Fruit fly (Drosophila melanogaster) whole organism, embryonic: ENCODE measurements around the gene CG5435.

Source experiments
- ATbp ChIP-seq: fragments of 200-800 bp; sonication (Bioruptor generic); optimal IDR thresholded peaks from 2 replicates; lab custom pipeline; 2017; ENCODE audit warnings: missing biosample characterization, mild to moderate bottlenecking, missing genetic modification characterization, missing genetic modification reagents
- Atf6 ChIP-seq: fragments of 200-800 bp; sonication (Bioruptor generic); IDR thresholded peaks from 2 replicates; pipeline ENCODE4 v1.3.6; 2022; ENCODE audit warnings: missing biosample characterization, missing genetic modification characterization
- B-H1 ChIP-seq: fragments of 200-800 bp; sonication (Bioruptor generic); IDR thresholded peaks from 3 replicates; pipeline ENCODE4 v1.3.6; 2022; ENCODE audit warnings: missing biosample characterization, missing genetic modification characterization
- CG10147 ChIP-seq: fragments of 200-800 bp; sonication (Bioruptor generic); optimal IDR thresholded peaks from 2 replicates; lab custom pipeline; 2019; ENCODE audit warnings: missing biosample characterization, mild to moderate bottlenecking, missing genetic modification characterization, moderate library complexity
- CG10267 ChIP-seq: fragments of 200-800 bp; sonication (Bioruptor generic); optimal IDR thresholded peaks from 2 replicates; lab custom pipeline; 2018; ENCODE audit warnings: missing biosample characterization, mild to moderate bottlenecking, missing genetic modification characterization, moderate library complexity
- CG10543 ChIP-seq: fragments of 200-800 bp; sonication (Bioruptor generic); optimal IDR thresholded peaks from 3 replicates; lab custom pipeline; 2017; ENCODE audit warnings: missing biosample characterization, mild to moderate bottlenecking, missing genetic modification characterization, moderate library complexity
- CG11560 ChIP-seq: fragments of 200-800 bp; sonication (Bioruptor generic); IDR thresholded peaks from 3 replicates; pipeline ENCODE4 v1.3.6; 2022; ENCODE audit warnings: missing biosample characterization, missing genetic modification characterization
- CG12155 ChIP-seq: fragments of 200-800 bp; sonication (Bioruptor generic); optimal IDR thresholded peaks from 3 replicates; lab custom pipeline; 2016; ENCODE audit warnings: missing biosample characterization, missing genetic modification characterization
- CG13894 ChIP-seq: fragments of 200-800 bp; sonication (Bioruptor generic); optimal IDR thresholded peaks from 3 replicates; lab custom pipeline; 2018; ENCODE audit warnings: missing biosample characterization, mild to moderate bottlenecking, missing genetic modification characterization, moderate library complexity
- CG14667 ChIP-seq: fragments of 200-800 bp; sonication (Bioruptor generic); IDR thresholded peaks from 2 replicates; pipeline ENCODE4 v1.3.6; 2022; ENCODE audit warnings: missing biosample characterization, missing genetic modification characterization
- CG1647 ChIP-seq: fragments of 200-800 bp; sonication (Bioruptor generic); optimal IDR thresholded peaks from 3 replicates; lab custom pipeline; 2016; ENCODE audit warnings: missing biosample characterization, missing genetic modification characterization
- CG17328 ChIP-seq: fragments of 200-800 bp; sonication (Bioruptor generic); IDR thresholded peaks from 2 replicates; pipeline ENCODE4 v1.3.6; 2022; ENCODE audit warnings: missing biosample characterization, missing genetic modification characterization
- CG17385 ChIP-seq: fragments of 200-800 bp; sonication (Bioruptor generic); optimal IDR thresholded peaks from 3 replicates; lab custom pipeline; 2018; ENCODE audit warnings: missing biosample characterization, mild to moderate bottlenecking, missing genetic modification characterization
- CG17612 ChIP-seq: fragments of 200-800 bp; sonication (Bioruptor generic); IDR thresholded peaks from 2 replicates; pipeline ENCODE4 v1.3.6; 2022; ENCODE audit warnings: missing biosample characterization, missing genetic modification characterization
- CG17802 ChIP-seq: fragments of 200-800 bp; sonication (Bioruptor generic); optimal IDR thresholded peaks from 2 replicates; lab custom pipeline; 2018; ENCODE audit warnings: missing biosample characterization, mild to moderate bottlenecking, missing genetic modification characterization, moderate library complexity
- CG1832 ChIP-seq: fragments of 200-800 bp; sonication (Bioruptor generic); optimal IDR thresholded peaks from 2 replicates; lab custom pipeline; 2017; ENCODE audit warnings: missing biosample characterization, mild to moderate bottlenecking, missing genetic modification characterization, inconsistent platforms
- CG18764 ChIP-seq: fragments of 200-800 bp; sonication (Bioruptor generic); optimal IDR thresholded peaks from 3 replicates; lab custom pipeline; 2016; ENCODE audit warnings: missing biosample characterization, missing genetic modification characterization
- CG2129 ChIP-seq: fragments of 200-800 bp; sonication (Bioruptor generic); IDR thresholded peaks from 2 replicates; pipeline ENCODE4 v1.3.6; 2022; ENCODE audit warnings: missing biosample characterization, missing genetic modification characterization; ENCODE audit not compliant: partially characterized antibody
- CG30431 ChIP-seq: fragments of 200-800 bp; sonication (Bioruptor generic); optimal IDR thresholded peaks from 2 replicates; lab custom pipeline; 2017; ENCODE audit warnings: missing biosample characterization, missing genetic modification characterization
- CG31224 ChIP-seq: fragments of 200-800 bp; sonication (Bioruptor generic); IDR thresholded peaks from 2 replicates; pipeline ENCODE4 v1.3.6; 2022; ENCODE audit warnings: missing biosample characterization, missing genetic modification characterization
- CG32767 ChIP-seq: fragments of 200-800 bp; sonication (Bioruptor generic); IDR thresholded peaks from 2 replicates; pipeline ENCODE4 v1.3.6; 2022; ENCODE audit warnings: missing biosample characterization, missing genetic modification characterization
- CG42726 ChIP-seq: fragments of 200-800 bp; sonication (Bioruptor generic); IDR thresholded peaks from 2 replicates; pipeline ENCODE4 v1.3.6; 2022; ENCODE audit warnings: missing biosample characterization, missing genetic modification characterization; ENCODE audit not compliant: partially characterized antibody
- CG4404 ChIP-seq: fragments of 200-800 bp; sonication (Bioruptor generic); IDR thresholded peaks from 2 replicates; pipeline ENCODE4 v1.3.6; 2022; ENCODE audit warnings: missing biosample characterization, missing genetic modification characterization
- CG6791 ChIP-seq: fragments of 200-800 bp; sonication (Bioruptor generic); IDR thresholded peaks from 3 replicates; pipeline ENCODE4 v1.3.6; 2022; ENCODE audit warnings: missing biosample characterization, missing genetic modification characterization; ENCODE audit not compliant: partially characterized antibody
- CG6854 ChIP-seq: fragments of 200-800 bp; sonication (Bioruptor generic); optimal IDR thresholded peaks from 3 replicates; lab custom pipeline; 2017; ENCODE audit warnings: missing biosample characterization, mild to moderate bottlenecking, missing genetic modification characterization
- CG7357 ChIP-seq: fragments of 200-800 bp; sonication (Bioruptor generic); IDR thresholded peaks from 3 replicates; pipeline ENCODE4 v1.3.6; 2022; ENCODE audit warnings: missing biosample characterization, missing genetic modification characterization
- CG7987 ChIP-seq: fragments of 200-800 bp; sonication (Bioruptor generic); optimal IDR thresholded peaks from 2 replicates; lab custom pipeline; 2018; ENCODE audit warnings: missing biosample characterization, mild to moderate bottlenecking, missing genetic modification characterization, moderate library complexity
- CG9932 ChIP-seq: fragments of 200-800 bp; sonication (Bioruptor generic); IDR thresholded peaks from 2 replicates; pipeline ENCODE4 v1.3.6; 2022; ENCODE audit warnings: missing biosample characterization, missing genetic modification characterization
- Camta ChIP-seq: fragments of 200-800 bp; sonication (Bioruptor generic); optimal IDR thresholded peaks from 2 replicates; lab custom pipeline; 2016; ENCODE audit warnings: missing biosample characterization, missing genetic modification characterization
- Fer2 ChIP-seq: fragments of 200-800 bp; sonication (Bioruptor generic); optimal IDR thresholded peaks from 2 replicates; lab custom pipeline; 2018; ENCODE audit warnings: missing biosample characterization, mild to moderate bottlenecking, missing genetic modification characterization, moderate library complexity
- HLH54F ChIP-seq: fragments of 200-800 bp; sonication (Bioruptor generic); optimal IDR thresholded peaks from 3 replicates; lab custom pipeline; 2016; ENCODE audit warnings: missing biosample characterization, missing genetic modification characterization
- Optix ChIP-seq: fragments of 200-800 bp; sonication (Bioruptor generic); IDR thresholded peaks from 3 replicates; pipeline ENCODE4 v1.3.6; 2022; ENCODE audit warnings: missing biosample characterization, missing genetic modification characterization
- Spps ChIP-seq: fragments of 200-800 bp; sonication (Bioruptor generic); optimal IDR thresholded peaks from 2 replicates; lab custom pipeline; 2018; ENCODE audit warnings: missing biosample characterization, mild to moderate bottlenecking, missing genetic modification characterization
- ase ChIP-seq: fragments of 200-800 bp; sonication (Bioruptor generic); IDR thresholded peaks from 3 replicates; pipeline ENCODE4 v1.3.6; 2022; ENCODE audit warnings: missing biosample characterization, missing genetic modification characterization
- bab2 ChIP-seq: fragments of 200-800 bp; sonication (Bioruptor generic); optimal IDR thresholded peaks from 2 replicates; lab custom pipeline; 2016; ENCODE audit warnings: missing biosample characterization, missing genetic modification characterization
- croc ChIP-seq: fragments of 200-800 bp; sonication (Bioruptor generic); conservative IDR thresholded peaks from 3 replicates; pipeline ENCODE4 v1.3.6; 2022; ENCODE audit warnings: missing biosample characterization, missing genetic modification characterization
- cwo ChIP-seq: fragments of 200-800 bp; sonication (Bioruptor generic); optimal IDR thresholded peaks from 3 replicates; lab custom pipeline; 2017; ENCODE audit warnings: missing biosample characterization, missing genetic modification characterization, mild to moderate bottlenecking, moderate library complexity, missing genetic modification reagents
- dan ChIP-seq: fragments of 200-800 bp; sonication (Bioruptor generic); IDR thresholded peaks from 2 replicates; pipeline ENCODE4 v1.3.6; 2022; ENCODE audit warnings: missing biosample characterization, missing genetic modification characterization
- ems ChIP-seq: fragments of 200-800 bp; sonication (Bioruptor generic); optimal IDR thresholded peaks from 3 replicates; lab custom pipeline; 2016; ENCODE audit warnings: missing biosample characterization, missing genetic modification characterization
- ewg ChIP-seq: fragments of 200-800 bp; sonication (Bioruptor generic); optimal IDR thresholded peaks from 3 replicates; lab custom pipeline; 2017; ENCODE audit warnings: mild to moderate bottlenecking, missing biosample characterization, missing genetic modification reagents, missing genetic modification characterization
- eyg ChIP-seq: fragments of 200-800 bp; sonication (Bioruptor generic); optimal IDR thresholded peaks from 3 replicates; lab custom pipeline; 2016; ENCODE audit warnings: missing biosample characterization, missing genetic modification characterization
- fd102C ChIP-seq: fragments of 200-800 bp; sonication (Bioruptor generic); optimal IDR thresholded peaks from 2 replicates; lab custom pipeline; 2018; ENCODE audit warnings: missing biosample characterization, mild to moderate bottlenecking, missing genetic modification characterization, moderate library complexity
- fd96Cb ChIP-seq: fragments of 200-800 bp; sonication (Bioruptor generic); optimal IDR thresholded peaks from 2 replicates; lab custom pipeline; 2018; ENCODE audit warnings: missing biosample characterization, mild to moderate bottlenecking, missing genetic modification characterization, moderate library complexity
- gfzf ChIP-seq: fragments of 200-800 bp; sonication (Bioruptor generic); optimal IDR thresholded peaks from 2 replicates; lab custom pipeline; 2016; ENCODE audit warnings: missing biosample characterization, mild to moderate bottlenecking, missing genetic modification characterization, moderate library complexity
- ham ChIP-seq: fragments of 200-800 bp; sonication (Bioruptor generic); IDR thresholded peaks from 2 replicates; pipeline ENCODE4 v1.3.6; 2022; ENCODE audit warnings: missing biosample characterization, missing genetic modification characterization
- mam ChIP-seq: fragments of 200-800 bp; sonication (Bioruptor generic); optimal IDR thresholded peaks from 3 replicates; lab custom pipeline; 2016; ENCODE audit warnings: missing biosample characterization, missing genetic modification characterization
- pzg ChIP-seq: fragments of 200-800 bp; sonication (Bioruptor generic); optimal IDR thresholded peaks from 3 replicates; lab custom pipeline; 2018; ENCODE audit warnings: missing biosample characterization, mild to moderate bottlenecking, missing genetic modification characterization, moderate library complexity
- tna ChIP-seq: fragments of 200-800 bp; sonication (Bioruptor generic); IDR thresholded peaks from 2 replicates; pipeline ENCODE4 v1.3.6; 2022; ENCODE audit warnings: missing biosample characterization, missing genetic modification characterization; ENCODE audit not compliant: partially characterized antibody
- vvl ChIP-seq: fragments of 200-800 bp; sonication (Bioruptor generic); IDR thresholded peaks from 2 replicates; pipeline ENCODE4 v1.3.6; 2022; ENCODE audit warnings: missing biosample characterization, missing genetic modification characterization
- wor ChIP-seq: fragments of 200-800 bp; sonication (Bioruptor generic); IDR thresholded peaks from 2 replicates; pipeline ENCODE4 v1.3.6; 2022; ENCODE audit warnings: missing biosample characterization, missing genetic modification characterization

Gene CG5435

dm6 chr2L:12427487-12428101, 3.1 kb downstream of the CG5435 start, which contains the start of the genes CG5446 and Trm1 (continued):
- TF ChIP-seq ATbp (GFP tag; lab: Kevin White, UChicago) (peak; percentile 43), CG30431 (GFP tag; lab: Kevin White, UChicago) (no peak), tna (GFP tag; lab: Robert Waterston, UW) (no peak), ems (GFP tag; lab: Kevin White, UChicago) (no peak), fd96Cb (tag; lab: Kevin White, UChicago) (peak; percentile 65), vvl (GFP tag; lab: Robert Waterston, UW) (peak; percentile 75; the same call in 1 of the 2 replicates), CG4404 (GFP tag; lab: Robert Waterston, UW) (0 out of 2 replicates have a peak, but pooled peaks have one; percentile 28), CG42726 (no peak), CG32767 (GFP tag; lab: Robert Waterston, UW) (peak; percentile 35; the same call in 1 of the 2 replicates), gfzf (GFP tag; lab: Kevin White, UChicago) (no peak), Camta (GFP tag; lab: Kevin White, UChicago) (no peak), ewg (peak; percentile 29), CG10543 (GFP tag; lab: Kevin White, UChicago) (peak; percentile 69), Fer2 (tag; lab: Kevin White, UChicago) (peak; percentile 31), CG6791 (peak; percentile 53; the same call in 1 of the 3 replicates), Spps (tag; lab: Kevin White, UChicago) (peak; percentile 47), CG1832 (GFP tag; lab: Kevin White, UChicago) (no peak), CG17328 (GFP tag; lab: Robert Waterston, UW) (no peak), ase (0 out of 3 replicates have a peak, but pooled peaks have one; percentile 43), CG18764 (GFP tag; lab: Kevin White, UChicago) (peak; percentile 37), CG11560 (tag; lab: Robert Waterston, UW) (no peak), wor (no peak), dan (GFP tag; lab: Robert Waterston, UW) (no peak), CG10267 (tag; lab: Kevin White, UChicago) (peak; percentile 94), pzg (peak; percentile 16), CG6854 (GFP tag; lab: Kevin White, UChicago) (peak; percentile 42), CG14667 (GFP tag; lab: Robert Waterston, UW) (no peak), cwo (GFP tag; lab: Kevin White, UChicago) (peak; percentile 55), ham (GFP tag; lab: Robert Waterston, UW) (no peak), HLH54F (GFP tag; lab: Kevin White, UChicago) (no peak), CG2129 (GFP tag; lab: Robert Waterston, UW) (no peak), bab2 (GFP tag; lab: Kevin White, UChicago) (peak; percentile 33), Optix (no peak), CG12155 (GFP tag; lab: Kevin White, UChicago) (peak; percentile 58), CG13894 (peak; percentile 47), CG9932 (GFP tag; lab: Robert Waterston, UW) (peak; percentile 75), CG7987 (GFP tag; lab: Kevin White, UChicago) (no peak), CG17802 (tag; lab: Kevin White, UChicago) (no peak), croc (GFP tag; lab: Robert Waterston, UW) (no peak), mam (GFP tag; lab: Kevin White, UChicago) (peak; percentile 8), eyg (GFP tag; lab: Kevin White, UChicago) (no peak), CG7357 (GFP tag; lab: Robert Waterston, UW) (no peak), CG17612 (no peak), CG10147 (GFP tag; lab: Kevin White, UChicago) (peak; percentile 64), Atf6 (GFP tag; lab: Robert Waterston, UW) (no peak; the same call in 1 of the 2 replicates), CG17385 (GFP tag; lab: Kevin White, UChicago) (peak; percentile 67), B-H1 (GFP tag; lab: Robert Waterston, UW) (no peak), fd102C (GFP tag; lab: Kevin White, UChicago) (no peak), CG1647 (GFP tag; lab: Kevin White, UChicago) (no peak), CG31224 (GFP tag; lab: Robert Waterston, UW) (0 out of 2 replicates have a peak, but pooled peaks have one; percentile 25)
